Worm (Caenorhabditis elegans) whole organism, mixed stage, embryonic: ENCODE data around the gene F19B2.7.

Experiments used
- M03D4.4 ChIP-seq: sonication (generic microtip); optimal IDR thresholded peaks from 2 replicates; lab custom pipeline; 2017; ENCODE audit warnings: mild to moderate bottlenecking, missing genetic modification characterization, missing compliant biosample characterization
- bed-3 ChIP-seq: fragments of 200-800 bp; sonication (Bioruptor generic); optimal IDR thresholded peaks from 3 replicates; lab custom pipeline; 2018; ENCODE audit warnings: mild to moderate bottlenecking, missing genetic modification characterization, moderate library complexity, missing compliant biosample characterization
- ceh-43 ChIP-seq: fragments of 200-800 bp; sonication (Bioruptor generic); optimal IDR thresholded peaks from 2 replicates; lab custom pipeline; 2018; ENCODE audit warnings: mild to moderate bottlenecking, missing genetic modification characterization, moderate library complexity, missing compliant biosample characterization
- ceh-83 ChIP-seq: fragments of 200-800 bp; sonication (Bioruptor generic); optimal IDR thresholded peaks from 2 replicates; lab custom pipeline; 2018; ENCODE audit warnings: mild to moderate bottlenecking, missing genetic modification characterization, missing compliant biosample characterization
- cnd-1 ChIP-seq: fragments of 200-800 bp; sonication (Bioruptor generic); optimal IDR thresholded peaks from 2 replicates; lab custom pipeline; 2018; ENCODE audit warnings: mild to moderate bottlenecking, missing genetic modification characterization, missing compliant biosample characterization
- drap-1 ChIP-seq: fragments of 200-800 bp; sonication (Bioruptor generic); optimal IDR thresholded peaks from 3 replicates; lab custom pipeline; 2018; ENCODE audit warnings: mild to moderate bottlenecking, missing genetic modification characterization, missing compliant biosample characterization
- elt-1 ChIP-seq: sonication (generic microtip); optimal IDR thresholded peaks from 2 replicates; lab custom pipeline; 2017; ENCODE audit warnings: missing genetic modification characterization, mild to moderate bottlenecking, missing compliant biosample characterization, antibody characterized with exemption, moderate library complexity, borderline replicate concordance; ENCODE audit not compliant: insufficient read depth
- elt-3 ChIP-seq: fragments of 150-350 bp; optimal IDR thresholded peaks from 2 replicates; lab custom pipeline; 2014; ENCODE audit warnings: missing biosample characterization, missing genetic modification characterization
- flh-1 ChIP-seq: fragments of 200-800 bp; sonication (Bioruptor generic); optimal IDR thresholded peaks from 2 replicates; lab custom pipeline; 2018; ENCODE audit warnings: mild to moderate bottlenecking, missing genetic modification characterization, moderate library complexity, missing compliant biosample characterization
- ham-2 ChIP-seq: fragments of 200-800 bp; sonication (Bioruptor generic); optimal IDR thresholded peaks from 2 replicates; lab custom pipeline; 2018; ENCODE audit warnings: mild to moderate bottlenecking, missing genetic modification characterization, missing compliant biosample characterization
- hlh-1 ChIP-seq: fragments of 150-350 bp; optimal IDR thresholded peaks from 2 replicates; lab custom pipeline; 2014; ENCODE audit warnings: missing biosample characterization, missing genetic modification reagents, missing genetic modification characterization
- lin-13 ChIP-seq: fragments of 150-350 bp; optimal IDR thresholded peaks from 2 replicates; lab custom pipeline; 2014; ENCODE audit warnings: missing biosample characterization, missing genetic modification characterization
- lin-32 ChIP-seq: fragments of 200-800 bp; sonication (Bioruptor generic); optimal IDR thresholded peaks from 2 replicates; lab custom pipeline; 2018; ENCODE audit warnings: mild to moderate bottlenecking, missing genetic modification characterization, missing compliant biosample characterization
- lsy-2 ChIP-seq: fragments of 150-350 bp; optimal IDR thresholded peaks from 2 replicates; lab custom pipeline; 2014; ENCODE audit warnings: missing biosample characterization, missing genetic modification characterization
- mab-5 ChIP-seq: fragments of 150-350 bp; optimal IDR thresholded peaks from 2 replicates; lab custom pipeline; 2014; ENCODE audit warnings: missing biosample characterization, missing genetic modification characterization
- mep-1 ChIP-seq: fragments of 150-350 bp; optimal IDR thresholded peaks from 2 replicates; lab custom pipeline; 2017; ENCODE audit warnings: missing biosample characterization, missing genetic modification reagents, missing genetic modification characterization, inconsistent platforms
- mls-2 ChIP-seq: sonication (generic microtip); optimal IDR thresholded peaks from 2 replicates; lab custom pipeline; 2016; ENCODE audit warnings: mild to moderate bottlenecking, missing genetic modification characterization, moderate library complexity, missing compliant biosample characterization
- nhr-12 ChIP-seq: fragments of 150-350 bp; optimal IDR thresholded peaks from 2 replicates; lab custom pipeline; 2014; ENCODE audit warnings: missing biosample characterization, missing genetic modification characterization
- nhr-28 ChIP-seq: fragments of 150-350 bp; optimal IDR thresholded peaks from 2 replicates; lab custom pipeline; 2014; ENCODE audit warnings: missing biosample characterization, missing genetic modification characterization
- nhr-76 ChIP-seq: sonication (generic microtip); optimal IDR thresholded peaks from 2 replicates; lab custom pipeline; 2017; ENCODE audit warnings: missing biosample characterization, missing genetic modification characterization
- pha-4 ChIP-seq: fragments of 150-350 bp; optimal IDR thresholded peaks from 2 replicates; lab custom pipeline; 2018; ENCODE audit warnings: missing biosample characterization, missing genetic modification reagents, missing genetic modification characterization
- sem-2 ChIP-seq: fragments of 200-800 bp; sonication (Bioruptor generic); optimal IDR thresholded peaks from 2 replicates; lab custom pipeline; 2018; ENCODE audit warnings: mild to moderate bottlenecking, missing genetic modification characterization, missing compliant biosample characterization
- snpc-4 ChIP-seq: fragments of 150-350 bp; optimal IDR thresholded peaks from 2 replicates; lab custom pipeline; 2014; ENCODE audit warnings: missing biosample characterization, missing genetic modification characterization
- sptf-1 ChIP-seq: sonication (generic microtip); optimal IDR thresholded peaks from 2 replicates; lab custom pipeline; 2017; ENCODE audit warnings: mild to moderate bottlenecking, missing genetic modification characterization, moderate library complexity, missing compliant biosample characterization
- tbx-8 ChIP-seq: fragments of 200-800 bp; sonication (Bioruptor generic); optimal IDR thresholded peaks from 2 replicates; lab custom pipeline; 2018; ENCODE audit warnings: mild to moderate bottlenecking, missing genetic modification characterization, moderate library complexity, missing compliant biosample characterization
- unc-120 ChIP-seq: sonication (generic microtip); optimal IDR thresholded peaks from 2 replicates; lab custom pipeline; 2017; ENCODE audit warnings: missing genetic modification characterization, missing compliant biosample characterization; ENCODE audit not compliant: poor library complexity, severe bottlenecking
- unc-39 ChIP-seq: fragments of 150-350 bp; optimal IDR thresholded peaks from 2 replicates; lab custom pipeline; 2014; ENCODE audit warnings: missing biosample characterization, missing genetic modification characterization
- unc-62 ChIP-seq: fragments of 150-350 bp; optimal IDR thresholded peaks from 2 replicates; lab custom pipeline; 2014; ENCODE audit warnings: missing biosample characterization, missing genetic modification reagents, missing genetic modification characterization

The F19B2.7 gene

DNA sequence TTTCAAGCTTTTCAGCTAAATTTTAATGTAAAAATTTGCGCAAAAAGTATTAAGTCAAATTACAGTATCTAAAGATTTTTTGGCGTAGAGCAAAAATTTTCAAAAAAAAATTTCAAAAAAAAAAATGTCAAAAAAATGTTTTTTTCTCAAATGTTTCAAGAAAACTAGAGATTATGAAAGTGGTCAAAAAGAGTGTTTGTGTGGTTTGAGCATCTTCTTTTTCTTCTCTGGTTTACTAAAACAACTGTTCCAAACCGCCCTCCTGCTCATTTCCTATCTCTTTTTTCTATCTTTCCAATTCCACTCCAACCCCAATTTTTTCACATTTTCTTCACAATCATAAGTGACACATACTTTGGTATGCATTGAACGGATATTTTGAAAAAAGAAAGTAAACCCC is 9.2 kb upstream of the F19B2.7 start, which contains the start of gene Y113G7A.12:
Gene Y113G7A.12, plus strand, starts transcription at position 301 of the 400 bp plus-strand sequence.
- TF ChIP-seq bed-3 (GFP tag; lab: Kevin White, UChicago): no peak
- no peak for TF ChIP-seq nhr-76 (tag; lab: Kevin White, UChicago)
- TF ChIP-seq hlh-1 (tag; lab: Kevin White, UChicago): peak; percentile 15
- TF ChIP-seq, all 35 proteins: peak for 1

DNA sequence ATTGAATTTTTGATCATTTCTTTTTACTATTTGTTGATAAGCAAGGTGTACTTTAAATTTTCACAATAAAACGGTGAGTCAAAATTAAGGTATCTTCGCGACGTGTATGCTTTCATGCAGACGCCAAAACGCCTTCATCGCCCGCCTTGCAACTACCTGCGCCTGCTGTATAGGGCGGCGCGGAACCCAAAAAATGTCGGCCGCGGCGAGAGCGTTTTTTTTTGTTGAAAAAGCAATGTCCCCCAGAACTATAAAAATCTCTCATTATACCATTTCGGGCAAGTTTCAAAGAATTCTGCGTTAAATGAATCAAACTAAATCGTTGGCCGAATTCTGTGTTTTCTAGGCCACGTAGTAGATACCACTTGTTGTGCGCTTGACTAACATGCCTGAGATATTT is 7.8 kb upstream of the F19B2.7 start:
- no peak for TF ChIP-seq flh-1 (GFP tag; lab: Kevin White, UChicago)

DNA sequence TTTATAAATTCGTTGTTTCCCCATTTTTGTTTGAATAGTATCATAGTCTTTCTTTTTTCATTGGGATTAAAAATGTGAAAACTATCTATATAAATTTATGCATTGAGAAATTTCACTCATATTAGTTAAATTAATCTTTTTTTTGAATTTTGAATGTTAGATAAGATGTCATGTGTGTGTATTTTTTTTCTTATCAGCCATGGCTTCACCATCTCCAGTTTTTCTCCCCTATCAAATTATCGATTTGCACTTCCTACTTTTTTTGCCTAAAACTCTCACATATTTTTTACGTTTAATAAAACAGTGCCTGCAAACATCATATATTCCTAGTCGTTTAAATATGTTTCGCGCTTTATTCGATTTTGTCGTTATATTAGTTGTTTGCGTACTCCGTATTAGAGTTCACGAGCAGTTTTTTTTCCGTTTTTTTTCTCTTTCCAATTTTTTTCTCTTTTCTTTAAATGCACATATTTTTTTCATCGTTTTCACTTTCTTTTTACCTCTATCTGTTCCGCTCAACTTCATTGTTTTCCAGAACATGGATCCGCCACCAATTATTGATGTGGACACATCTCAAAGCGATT is 3.8 kb upstream of the F19B2.7 start, which contains the start of gene Y113G7A.13:
Gene Y113G7A.13, plus strand, starts transcription at position 534 of the 584 bp plus-strand sequence.
- TF ChIP-seq ham-2 (GFP tag; lab: Kevin White, UChicago) (no peak), mls-2 (tag; lab: Kevin White, UChicago) (no peak), hlh-1 (tag; lab: Kevin White, UChicago) (no peak), sptf-1 (tag; lab: Kevin White, UChicago) (no peak), drap-1 (GFP tag; lab: Kevin White, UChicago) (no peak), M03D4.4 (no peak), elt-1 (no peak), tbx-8 (GFP tag; lab: Kevin White, UChicago) (no peak), nhr-28 (tag; lab: Kevin White, UChicago) (no peak), bed-3 (GFP tag; lab: Kevin White, UChicago) (no peak), unc-62 (GFP tag; lab: Kevin White, UChicago) (no peak), cnd-1 (no peak), flh-1 (GFP tag; lab: Kevin White, UChicago) (no peak), unc-120 (tag; lab: Kevin White, UChicago) (no peak), nhr-76 (tag; lab: Kevin White, UChicago) (no peak), ceh-83 (GFP tag; lab: Kevin White, UChicago) (no peak), elt-3 (tag; lab: Kevin White, UChicago) (no peak)
- TF ChIP-seq, all 35 proteins: peak for 0

DNA sequence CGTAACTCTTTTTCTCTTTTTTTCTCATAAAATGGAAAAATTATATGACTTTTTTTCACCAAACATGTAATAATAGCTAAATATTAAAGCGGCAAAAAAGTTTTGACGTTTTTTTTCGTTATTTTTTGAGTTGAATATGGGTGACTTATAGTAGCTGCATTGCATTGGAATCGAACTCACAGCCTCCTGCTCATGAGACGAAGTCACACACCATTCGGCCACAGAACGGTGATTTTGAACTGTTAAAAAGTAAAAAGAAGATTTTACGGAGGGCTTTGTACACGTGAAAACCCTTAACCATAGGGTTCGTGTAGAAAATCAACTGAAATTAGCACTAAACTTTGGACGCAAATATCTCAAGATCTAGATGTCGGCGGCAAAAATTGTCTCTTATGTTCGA is 323 bp downstream of the F19B2.7 start:
- no peak for TF ChIP-seq cnd-1
- TF ChIP-seq unc-62 (GFP tag; lab: Kevin White, UChicago): no peak

DNA sequence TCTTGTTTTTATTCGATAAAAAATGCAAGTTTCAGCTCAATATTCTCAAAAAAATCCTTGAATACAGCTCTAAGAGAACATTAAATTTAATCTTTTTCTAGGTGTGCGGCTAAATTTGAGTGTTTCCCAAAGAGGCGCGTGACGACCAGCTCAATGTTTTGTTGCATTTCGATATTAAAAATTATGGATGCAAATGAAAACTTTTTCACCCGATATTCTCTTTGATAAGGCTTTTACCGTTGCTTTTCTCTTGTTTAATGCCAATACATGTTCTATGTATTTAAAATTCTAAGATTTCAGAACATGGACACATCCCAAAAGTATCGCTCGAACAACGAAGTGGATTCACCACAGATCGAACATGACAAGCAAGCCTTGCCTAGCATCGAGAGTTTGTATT is 6.7 kb downstream of the F19B2.7 start, which contains the start of gene F19B2.6:
Gene F19B2.6, plus strand, starts transcription at position 301 of the 400 bp plus-strand sequence.
- TF ChIP-seq mep-1 (tag; lab: Kevin White, UChicago) (no peak), tbx-8 (GFP tag; lab: Kevin White, UChicago) (no peak), lin-13 (tag; lab: Kevin White, UChicago) (no peak), unc-39 (tag; lab: Kevin White, UChicago) (no peak), mab-5 (tag; lab: Kevin White, UChicago) (no peak), ceh-43 (GFP tag; lab: Kevin White, UChicago) (no peak), lsy-2 (tag; lab: Kevin White, UChicago) (no peak), elt-3 (tag; lab: Kevin White, UChicago) (no peak), hlh-1 (tag; lab: Kevin White, UChicago) (no peak), unc-62 (GFP tag; lab: Kevin White, UChicago) (no peak), lin-32 (GFP tag; lab: Kevin White, UChicago) (no peak), nhr-12 (tag; lab: Kevin White, UChicago) (no peak), elt-1 (no peak), unc-120 (tag; lab: Kevin White, UChicago) (no peak), snpc-4 (tag; lab: Kevin White, UChicago) (no peak), ceh-83 (GFP tag; lab: Kevin White, UChicago) (no peak)

- TF ChIP-seq unc-120 (tag; lab: Kevin White, UChicago) (no peak), hlh-1 (tag; lab: Kevin White, UChicago) (no peak), cnd-1 (no peak), sem-2 (GFP tag; lab: Kevin White, UChicago) (no peak), pha-4 (no peak)
Observed at ce11 chrV:20161781-20162289, 10.3 kb downstream of the F19B2.7 start.
